Worm (Caenorhabditis elegans) whole organism, L3 larva: ENCODE data around the gene lgc-14.
A peak's percentile ranks its signal among the peaks of the same experiment; 100 is the strongest.

Experiments used
- ZK546.5 ChIP-seq: sonication (generic microtip); optimal IDR thresholded peaks from 2 replicates; lab custom pipeline; 2017; ENCODE audit warnings: missing biosample characterization, missing genetic modification characterization
- ceh-9 ChIP-seq: sonication (generic microtip); optimal IDR thresholded peaks from 2 replicates; lab custom pipeline; 2018; ENCODE audit warnings: missing biosample characterization, missing genetic modification characterization
- hmg-11 ChIP-seq: sonication (generic microtip); optimal IDR thresholded peaks from 2 replicates; lab custom pipeline; 2016; ENCODE audit warnings: missing genetic modification characterization, missing compliant biosample characterization
- nfya-1 ChIP-seq: sonication (generic microtip); optimal IDR thresholded peaks from 2 replicates; lab custom pipeline; 2017; ENCODE audit warnings: missing genetic modification characterization, mild to moderate bottlenecking, missing compliant biosample characterization, antibody characterized with exemption, moderate library complexity; ENCODE audit not compliant: insufficient read depth
- nhr-12 ChIP-seq: fragments of 150-350 bp; optimal IDR thresholded peaks from 2 replicates; lab custom pipeline; 2014; ENCODE audit warnings: missing biosample characterization, missing genetic modification characterization
- nhr-23 ChIP-seq: fragments of 150-350 bp; optimal IDR thresholded peaks from 2 replicates; lab custom pipeline; 2014; ENCODE audit warnings: missing biosample characterization, missing genetic modification reagents, missing genetic modification characterization
- nhr-25 ChIP-seq: sonication (generic microtip); optimal IDR thresholded peaks from 2 replicates; lab custom pipeline; 2017; ENCODE audit warnings: missing biosample characterization, missing genetic modification characterization
- nhr-43 ChIP-seq: sonication (generic microtip); optimal IDR thresholded peaks from 2 replicates; lab custom pipeline; 2016; ENCODE audit warnings: mild to moderate bottlenecking, missing genetic modification characterization, missing compliant biosample characterization; ENCODE audit not compliant: poor library complexity, severe bottlenecking
- pha-4 ChIP-seq: fragments of 150-350 bp; optimal IDR thresholded peaks from 2 replicates; lab custom pipeline; 2014; ENCODE audit warnings: missing biosample characterization, missing genetic modification reagents, missing genetic modification characterization
- pqm-1 ChIP-seq: fragments of 150-350 bp; optimal IDR thresholded peaks from 2 replicates; lab custom pipeline; 2017; ENCODE audit warnings: missing biosample characterization, missing genetic modification characterization, inconsistent platforms
- sea-2 ChIP-seq: fragments of 150-350 bp; sonication (generic microtip); optimal IDR thresholded peaks from 4 replicates; lab custom pipeline; 2014; ENCODE audit warnings: missing biosample characterization, missing genetic modification reagents, missing genetic modification characterization
- snpc-4 ChIP-seq: fragments of 150-350 bp; optimal IDR thresholded peaks from 2 replicates; lab custom pipeline; 2014; ENCODE audit warnings: missing biosample characterization, missing genetic modification characterization
- tbx-2 ChIP-seq: sonication (generic microtip); optimal IDR thresholded peaks from 2 replicates; lab custom pipeline; 2016; ENCODE audit warnings: mild to moderate bottlenecking, missing genetic modification characterization, missing compliant biosample characterization

The lgc-14 gene

DNA sequence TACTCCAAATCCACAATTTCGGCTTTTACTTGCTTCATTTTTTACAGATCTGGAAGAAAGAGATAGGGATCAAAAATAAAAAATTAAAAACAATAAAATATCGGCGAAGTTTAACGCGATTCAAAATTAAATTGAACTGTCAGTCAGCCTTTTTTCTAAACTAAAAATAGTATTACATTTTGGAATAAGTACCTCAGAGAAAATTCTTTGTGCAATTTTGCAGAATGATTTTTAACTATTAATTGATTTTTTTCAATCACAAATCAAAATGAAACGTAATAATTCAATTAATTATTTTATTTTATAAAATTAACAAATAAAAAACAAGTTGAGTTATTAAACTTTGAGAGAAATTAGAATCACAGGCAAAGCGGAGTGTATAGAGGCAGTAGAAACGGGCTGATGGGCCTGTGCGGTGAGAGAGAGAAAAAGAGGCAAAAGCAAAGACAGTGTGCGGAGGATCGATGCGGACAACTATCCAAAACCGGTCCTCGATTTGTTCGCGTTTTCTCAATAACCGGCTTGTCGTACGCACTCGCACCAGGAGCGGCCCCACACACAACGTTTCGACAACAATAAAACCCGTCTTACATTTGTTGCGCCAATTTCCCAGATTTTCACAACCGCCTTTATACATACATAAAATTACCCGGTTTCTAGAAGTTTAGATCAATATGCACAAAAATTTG lies 48.8 kb downstream of the lgc-14 start, which contains the start of gene F57G12.2:
TSS of gene F57G12.2 (minus strand) at position 51 of the 689 bp plus-strand sequence.
- TF ChIP-seq nhr-25 (tag; lab: Kevin White, UChicago), result peak; percentile 60
- TF ChIP-seq nhr-23 (tag; lab: Kevin White, UChicago), result peak; percentile 59
- no peak for TF ChIP-seq nfya-1 (tag; lab: Kevin White, UChicago)
- TF ChIP-seq sea-2 (GFP tag; lab: Kevin White, UChicago), result no peak
- no peak for TF ChIP-seq tbx-2
- TF ChIP-seq nhr-43 (tag; lab: Kevin White, UChicago), result peak; percentile 38
- no peak for TF ChIP-seq ceh-9 (tag; lab: Kevin White, UChicago)
- TF ChIP-seq pha-4 (tag; lab: Kevin White, UChicago), result no peak
- no peak for TF ChIP-seq ZK546.5 (tag; lab: Kevin White, UChicago)
- no peak for TF ChIP-seq snpc-4 (tag; lab: Kevin White, UChicago)
- TF ChIP-seq nhr-12, result no peak
- TF ChIP-seq hmg-11 (tag; lab: Kevin White, UChicago), result peak; percentile 11

DNA sequence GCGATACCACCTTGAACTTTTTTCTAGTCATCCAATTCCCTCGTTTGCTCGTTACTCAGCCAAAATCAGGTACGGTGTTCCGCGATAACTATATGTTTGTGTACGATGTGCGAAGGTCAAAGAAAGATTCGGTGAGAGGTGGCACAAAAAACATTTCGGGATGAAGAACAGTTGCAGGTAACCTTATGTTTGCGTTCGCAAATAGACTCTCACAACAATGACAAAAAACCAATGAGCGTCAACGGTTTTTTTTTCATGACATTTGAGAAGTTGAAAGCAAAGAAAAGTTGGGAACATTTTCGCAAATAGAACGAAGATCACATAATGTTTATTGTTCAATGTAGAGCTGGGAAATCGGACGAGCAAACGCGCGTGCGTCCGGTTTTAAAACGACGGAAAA lies 51.3 kb downstream of the lgc-14 start:
- TF ChIP-seq pqm-1 (tag; lab: Kevin White, UChicago) (no peak), pha-4 (tag; lab: Kevin White, UChicago) (peak; percentile 96)
